Fruit fly (Drosophila melanogaster): ENCODE data around the gene Pax.

DNA sequence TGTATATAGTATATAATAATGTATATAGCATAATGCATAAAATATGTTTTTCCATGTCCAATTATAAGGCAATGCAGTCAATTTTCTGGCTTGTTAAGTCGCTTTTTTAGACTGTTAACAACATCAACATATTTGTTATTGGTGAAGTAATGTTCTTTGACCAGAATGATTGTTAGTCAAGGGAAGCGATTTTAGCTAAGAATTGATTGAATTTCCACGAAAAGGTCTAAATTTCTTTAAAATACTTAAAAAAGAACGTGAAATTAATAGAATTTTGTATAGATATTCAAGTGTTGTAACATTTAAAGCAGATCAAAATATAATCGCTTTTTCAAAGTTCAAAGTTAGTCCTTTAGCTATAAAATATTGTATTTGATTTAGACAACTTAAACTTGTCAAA, 37.0 kb upstream of the Pax start:
- TF ChIP-seq CTCF (optimal IDR thresholded peaks at IDR 0.05), result no peak
- no peak for TF ChIP-seq CG8478 (optimal IDR thresholded peaks at IDR 0.05)
